Fruit fly (Drosophila melanogaster) whole organism, embryonic: ENCODE measurements around the gene CG31778.

Experiments used
- Asciz ChIP-seq: fragments of 200-800 bp; sonication (Bioruptor generic); optimal IDR thresholded peaks from 2 replicates; lab custom pipeline; 2017; ENCODE audit warnings: missing biosample characterization, mild to moderate bottlenecking, missing genetic modification characterization, missing genetic modification reagents
- Awh ChIP-seq: fragments of 200-800 bp; sonication (Bioruptor generic); IDR thresholded peaks from 2 replicates; pipeline ENCODE4, ENCODE4 v1.3.6; 2022; ENCODE audit warnings: missing biosample characterization, missing genetic modification characterization
- CG11085 ChIP-seq: fragments of 200-800 bp; sonication (Bioruptor generic); IDR thresholded peaks from 2 replicates; pipeline ENCODE4 v1.3.6; 2022; ENCODE audit warnings: missing biosample characterization, missing genetic modification characterization
- CG12104 ChIP-seq: fragments of 200-800 bp; sonication (Bioruptor generic); optimal IDR thresholded peaks from 3 replicates; lab custom pipeline; 2016; ENCODE audit warnings: missing biosample characterization, missing genetic modification characterization
- CG15011 ChIP-seq: fragments of 200-800 bp; sonication (Bioruptor generic); optimal IDR thresholded peaks from 3 replicates; lab custom pipeline; 2018; ENCODE audit warnings: missing biosample characterization, mild to moderate bottlenecking, missing genetic modification characterization
- CG15479 ChIP-seq: fragments of 200-800 bp; sonication (Bioruptor generic); optimal IDR thresholded peaks from 3 replicates; lab custom pipeline; 2019; ENCODE audit warnings: missing biosample characterization, mild to moderate bottlenecking, missing genetic modification characterization, moderate library complexity
- CG16863 ChIP-seq: fragments of 200-800 bp; sonication (Bioruptor generic); optimal IDR thresholded peaks from 3 replicates; lab custom pipeline; 2016; ENCODE audit warnings: missing biosample characterization, missing genetic modification characterization
- CG2712 ChIP-seq: fragments of 200-800 bp; optimal IDR thresholded peaks from 3 replicates; lab custom pipeline; 2019; ENCODE audit warnings: missing biosample characterization, mild to moderate bottlenecking, missing genetic modification characterization, moderate library complexity
- CG31441 ChIP-seq: fragments of 200-800 bp; sonication (Bioruptor generic); IDR thresholded peaks from 2 replicates; pipeline ENCODE4 v1.3.6; 2022; ENCODE audit warnings: missing biosample characterization, missing genetic modification characterization
- CG3163 ChIP-seq: fragments of 200-800 bp; sonication (Bioruptor generic); optimal IDR thresholded peaks from 3 replicates; lab custom pipeline; 2016; ENCODE audit warnings: missing biosample characterization, missing genetic modification characterization
- CG32532 ChIP-seq: fragments of 200-800 bp; sonication (Bioruptor generic); IDR thresholded peaks from 2 replicates; pipeline ENCODE4 v1.3.6; 2022; ENCODE audit warnings: missing biosample characterization, missing genetic modification characterization
- CG6683 ChIP-seq: fragments of 200-800 bp; sonication (Bioruptor generic); optimal IDR thresholded peaks from 2 replicates; lab custom pipeline; 2017; ENCODE audit warnings: missing biosample characterization, mild to moderate bottlenecking, missing genetic modification characterization, missing genetic modification reagents
- CG7357 ChIP-seq: fragments of 200-800 bp; sonication (Bioruptor generic); IDR thresholded peaks from 3 replicates; pipeline ENCODE4 v1.3.6; 2022; ENCODE audit warnings: missing biosample characterization, missing genetic modification characterization
- D19A ChIP-seq: fragments of 200-800 bp; optimal IDR thresholded peaks from 3 replicates; lab custom pipeline; 2019; ENCODE audit warnings: missing biosample characterization, mild to moderate bottlenecking, missing genetic modification characterization, moderate library complexity
- Dek ChIP-seq: fragments of 200-800 bp; sonication (Bioruptor generic); optimal IDR thresholded peaks from 3 replicates; lab custom pipeline; 2019; ENCODE audit warnings: missing biosample characterization, mild to moderate bottlenecking, missing genetic modification characterization, moderate library complexity
- Dfd ChIP-seq, 2 experiments: fragments of >200 bp; optimal IDR thresholded peaks; 2 replicates each; lab custom pipeline; 2017; ENCODE audit warnings: missing biosample characterization in 2 of 2, missing genetic modification characterization in 2 of 2
- Dip2 ChIP-seq: fragments of 200-800 bp; sonication (Bioruptor generic); IDR thresholded peaks from 2 replicates; pipeline ENCODE4 v1.3.6; 2022; ENCODE audit warnings: missing biosample characterization, missing genetic modification characterization
- Dip3 ChIP-seq: fragments of 200-800 bp; sonication (Bioruptor generic); optimal IDR thresholded peaks from 3 replicates; lab custom pipeline; 2016; ENCODE audit warnings: missing biosample characterization, missing genetic modification characterization
- Doc2 ChIP-seq: fragments of 200-800 bp; sonication (Bioruptor generic); IDR thresholded peaks from 2 replicates; pipeline ENCODE4 v1.3.6; 2022; ENCODE audit warnings: missing biosample characterization, missing genetic modification characterization
- Eip74EF ChIP-seq, 2 experiments: fragments of 200-800 bp in 1 of 2; fragments of >200 bp in 1 of 2; sonication (Bioruptor generic) in 1 of 2; optimal IDR thresholded peaks; 2 replicates each; lab custom pipeline; 2017 to 2019; ENCODE audit warnings: missing biosample characterization in 2 of 2, missing genetic modification characterization in 2 of 2, mild to moderate bottlenecking in 1 of 2, moderate library complexity in 1 of 2
- Ets65A ChIP-seq: fragments of 200-800 bp; sonication (Bioruptor generic); peaks from one replicate; lab custom pipeline; 2016; ENCODE audit warnings: missing biosample characterization, missing genetic modification characterization
- HLH4C ChIP-seq: fragments of 200-800 bp; sonication (Bioruptor generic); IDR thresholded peaks from 3 replicates; pipeline ENCODE4 v1.3.6; 2022; ENCODE audit warnings: missing biosample characterization, missing genetic modification characterization; ENCODE audit not compliant: partially characterized antibody
- Hsf ChIP-seq: fragments of 200-800 bp; sonication (Bioruptor generic); optimal IDR thresholded peaks from 3 replicates; lab custom pipeline; 2016; ENCODE audit warnings: missing biosample characterization, missing genetic modification characterization
- Ptx1 ChIP-seq: fragments of 200-800 bp; sonication (Bioruptor generic); IDR thresholded peaks from 2 replicates; pipeline ENCODE4 v1.3.6; 2022; ENCODE audit warnings: missing biosample characterization, missing genetic modification characterization
- Ravus ChIP-seq: fragments of 200-800 bp; sonication (Bioruptor generic); IDR thresholded peaks from 2 replicates; pipeline ENCODE4 v1.3.6; 2022; ENCODE audit warnings: missing biosample characterization, missing genetic modification characterization
- Sox102F ChIP-seq: fragments of 200-800 bp; sonication (Bioruptor generic); optimal IDR thresholded peaks from 2 replicates; lab custom pipeline; 2018; ENCODE audit warnings: missing biosample characterization, mild to moderate bottlenecking, missing genetic modification characterization, moderate library complexity
- Usf ChIP-seq: fragments of 200-800 bp; sonication (Bioruptor generic); optimal IDR thresholded peaks from 2 replicates; lab custom pipeline; 2017; ENCODE audit warnings: missing genotype, missing biosample characterization, missing genetic modification characterization
- ara ChIP-seq: fragments of 200-800 bp; sonication (Bioruptor generic); IDR thresholded peaks from 2 replicates; pipeline ENCODE4 v1.3.6; 2022; ENCODE audit warnings: missing biosample characterization, missing genetic modification characterization
- bigmax ChIP-seq: fragments of 200-800 bp; sonication (Bioruptor generic); optimal IDR thresholded peaks from 2 replicates; lab custom pipeline; 2018; ENCODE audit warnings: missing biosample characterization, mild to moderate bottlenecking, missing genetic modification characterization
- bowl ChIP-seq: fragments of 200-800 bp; sonication (Bioruptor generic); IDR thresholded peaks from 2 replicates; pipeline ENCODE4 v1.3.6; 2022; ENCODE audit warnings: missing biosample characterization, missing genetic modification characterization
- btn ChIP-seq: fragments of 200-800 bp; sonication (Bioruptor generic); optimal IDR thresholded peaks from 2 replicates; lab custom pipeline; 2016; ENCODE audit warnings: missing biosample characterization, missing genetic modification characterization
- chm ChIP-seq: fragments of 200-800 bp; sonication (Bioruptor generic); IDR thresholded peaks from 2 replicates; pipeline ENCODE4 v1.3.6; 2022; ENCODE audit warnings: missing biosample characterization, missing genetic modification characterization
- corto ChIP-seq: fragments of 200-800 bp; sonication (Bioruptor generic); optimal IDR thresholded peaks from 2 replicates; lab custom pipeline; 2016; ENCODE audit warnings: missing biosample characterization, mild to moderate bottlenecking, missing genetic modification characterization, moderate library complexity
- crc ChIP-seq: fragments of 200-800 bp; sonication (Bioruptor generic); optimal IDR thresholded peaks from 2 replicates; lab custom pipeline; 2016; ENCODE audit warnings: missing biosample characterization, missing genetic modification characterization
- da ChIP-seq: fragments of 200-800 bp; sonication (Bioruptor generic); optimal IDR thresholded peaks from 2 replicates; lab custom pipeline; 2016; ENCODE audit warnings: missing biosample characterization, missing genetic modification characterization
- esg ChIP-seq: fragments of 200-800 bp; sonication (Bioruptor generic); conservative IDR thresholded peaks from 2 replicates; pipeline ENCODE4 v1.3.6; 2022; ENCODE audit warnings: missing biosample characterization, missing genetic modification characterization
- inv ChIP-seq: fragments of 200-800 bp; sonication (Bioruptor generic); IDR thresholded peaks from 2 replicates; pipeline ENCODE4 v1.3.6; 2022; ENCODE audit warnings: missing biosample characterization, missing genetic modification characterization; ENCODE audit not compliant: partially characterized antibody
- lola ChIP-seq, 3 experiments: fragments of >200 bp in 2 of 3; fragments of 200-800 bp in 1 of 3; sonication (Bioruptor generic) in 1 of 3; optimal IDR thresholded peaks; 2 replicates each; lab custom pipeline; 2017 to 2019; ENCODE audit warnings: missing biosample characterization in 3 of 3, missing genetic modification characterization in 3 of 3, mild to moderate bottlenecking in 1 of 3, moderate library complexity in 1 of 3
- phol ChIP-seq: fragments of 200-800 bp; sonication (Bioruptor generic); optimal IDR thresholded peaks from 3 replicates; lab custom pipeline; 2018; ENCODE audit warnings: missing biosample characterization, mild to moderate bottlenecking, missing genetic modification characterization, moderate library complexity
- ro ChIP-seq: fragments of 200-800 bp; sonication (Bioruptor generic); IDR thresholded peaks from 2 replicates; pipeline ENCODE4 v1.3.6; 2022; ENCODE audit warnings: missing biosample characterization, missing genetic modification characterization
- sd ChIP-seq: fragments of 200-800 bp; sonication (Bioruptor generic); optimal IDR thresholded peaks from 3 replicates; lab custom pipeline; 2018; ENCODE audit warnings: missing biosample characterization, mild to moderate bottlenecking, missing genetic modification characterization, moderate library complexity
- sim ChIP-seq: fragments of 200-800 bp; sonication (Bioruptor generic); IDR thresholded peaks from 2 replicates; pipeline ENCODE4 v1.3.6; 2022; ENCODE audit warnings: missing biosample characterization, missing genetic modification characterization
- slou ChIP-seq: fragments of 200-800 bp; sonication (Bioruptor generic); optimal IDR thresholded peaks from 3 replicates; lab custom pipeline; 2016; ENCODE audit warnings: missing biosample characterization, missing genetic modification characterization
- slp2 ChIP-seq: fragments of 200-800 bp; sonication (Bioruptor generic); optimal IDR thresholded peaks from 2 replicates; lab custom pipeline; 2016; ENCODE audit warnings: missing biosample characterization, missing genetic modification characterization
- stc ChIP-seq: fragments of 200-800 bp; sonication (Bioruptor generic); IDR thresholded peaks from 2 replicates; pipeline ENCODE4 v1.3.6; 2022; ENCODE audit warnings: missing biosample characterization, missing genetic modification characterization
- tin ChIP-seq: fragments of 200-800 bp; sonication (Bioruptor generic); optimal IDR thresholded peaks from 3 replicates; lab custom pipeline; 2016; ENCODE audit warnings: missing biosample characterization, missing genetic modification characterization
- toy ChIP-seq: fragments of 200-800 bp; sonication (Bioruptor generic); IDR thresholded peaks from 2 replicates; pipeline ENCODE4 v1.3.6; 2022; ENCODE audit warnings: missing biosample characterization, missing genetic modification characterization
- unc-4 ChIP-seq: fragments of 200-800 bp; sonication (Bioruptor generic); IDR thresholded peaks from 2 replicates; pipeline ENCODE4 v1.3.6; 2022; ENCODE audit warnings: missing biosample characterization, missing genetic modification characterization; ENCODE audit not compliant: partially characterized antibody
- vfl ChIP-seq: fragments of 200-800 bp; sonication (Bioruptor generic); optimal IDR thresholded peaks from 2 replicates; lab custom pipeline; 2016; ENCODE audit warnings: missing biosample characterization, missing genetic modification characterization
- vvl ChIP-seq: fragments of 200-800 bp; sonication (Bioruptor generic); IDR thresholded peaks from 2 replicates; pipeline ENCODE4 v1.3.6; 2022; ENCODE audit warnings: missing biosample characterization, missing genetic modification characterization
- zfh2 ChIP-seq: fragments of 200-800 bp; sonication (Bioruptor generic); optimal IDR thresholded peaks from 2 replicates; lab custom pipeline; 2016; ENCODE audit warnings: missing biosample characterization, missing genetic modification characterization

CG31778 gene

DNA sequence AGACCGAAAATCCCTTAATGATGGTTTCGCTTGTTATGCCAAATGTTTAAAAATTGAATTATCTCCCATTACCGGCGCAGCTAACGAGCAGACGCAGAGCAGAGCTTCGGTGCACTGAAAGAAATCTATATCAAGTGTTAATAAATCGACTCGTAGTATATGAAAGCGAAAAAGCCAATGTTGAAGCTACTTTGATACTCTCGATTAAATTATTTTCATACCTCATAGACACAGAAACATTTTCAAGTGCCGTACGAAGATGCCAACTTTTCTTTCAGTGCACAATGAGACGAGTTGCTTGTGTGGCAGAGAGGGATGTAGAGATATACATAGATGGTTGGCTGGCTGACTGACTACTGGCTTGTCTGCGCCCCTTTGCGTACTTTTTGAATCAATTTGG lies 29.5 kb downstream of the CG31778 start (continued):
- TF ChIP-seq CG2712 (peak; percentile 67), Dfd (GFP tag; optimal IDR thresholded peaks at IDR 0.05; lab: Kevin White, UChicago) (no peak), lola (GFP tag; optimal IDR thresholded peaks at IDR 0.05; lab: Kevin White, UChicago) (peak in 1 of 3 experiments; percentile 72), slou (GFP tag; lab: Kevin White, UChicago) (no peak), CG15479 (no peak), Doc2 (GFP tag; lab: Robert Waterston, UW) (no peak), Eip74EF (GFP tag; optimal IDR thresholded peaks at IDR 0.05; lab: Kevin White, UChicago) (no peak), CG15011 (no peak), corto (GFP tag; lab: Kevin White, UChicago) (no peak), CG12104 (no peak), unc-4 (GFP tag; lab: Robert Waterston, UW) (no peak), bowl (GFP tag; lab: Robert Waterston, UW) (no peak), esg (peak; percentile 14; the same call in 1 of the 2 replicates), da (GFP tag; lab: Kevin White, UChicago) (no peak), btn (GFP tag; lab: Kevin White, UChicago) (no peak), Hsf (peak; percentile 6), vvl (0 out of 2 replicates have a peak, but pooled peaks have one; percentile 19), Sox102F (peak; percentile 25), CG31441 (GFP tag; lab: Robert Waterston, UW) (peak; percentile 48; the same call in 1 of the 2 replicates), sim (GFP tag; lab: Robert Waterston, UW) (0 out of 2 replicates have a peak, but pooled peaks have one; percentile 6), Awh (0 out of 2 replicates have a peak, but pooled peaks have one; percentile 28), CG11085 (no peak), D19A (tag; lab: Kevin White, UChicago) (peak; percentile 25), HLH4C (no peak), slp2 (GFP tag; lab: Kevin White, UChicago) (no peak), tin (GFP tag; lab: Kevin White, UChicago) (peak; percentile 31), inv (no peak), Usf (GFP tag; lab: Kevin White, UChicago) (no peak), Ravus (GFP tag; lab: Robert Waterston, UW) (no peak), bigmax (GFP tag; lab: Kevin White, UChicago) (no peak), CG6683 (GFP tag; lab: Kevin White, UChicago) (no peak), Dip3 (GFP tag; lab: Kevin White, UChicago) (no peak), CG32532 (no peak), chm (peak; percentile 42; the same call in 1 of the 2 replicates), toy (no peak), stc (GFP tag; lab: Robert Waterston, UW) (no peak), Dip2 (GFP tag; lab: Robert Waterston, UW) (no peak), zfh2 (GFP tag; lab: Kevin White, UChicago) (no peak), crc (GFP tag; lab: Kevin White, UChicago) (no peak), ara (peak; percentile 49; the same call in 1 of the 2 replicates), CG3163 (GFP tag; lab: Kevin White, UChicago) (no peak), Dek (no peak), Ptx1 (GFP tag; lab: Robert Waterston, UW) (0 out of 2 replicates have a peak, but pooled peaks have one; percentile 14), vfl (GFP tag; lab: Kevin White, UChicago) (no peak), CG7357 (GFP tag; lab: Robert Waterston, UW) (peak; percentile 37; the same call in 1 of the 3 replicates), Ets65A (peak; percentile 77), ro (GFP tag; lab: Robert Waterston, UW) (no peak), phol (peak; percentile 58), CG16863 (GFP tag; lab: Kevin White, UChicago) (peak; percentile 12), sd (tag; lab: Kevin White, UChicago) (no peak), Asciz (no peak)
